Worm (Caenorhabditis elegans) whole organism, dauer: ENCODE results near the gene M05D6.9.

Experiments used
- unc-62 ChIP-seq: sonication (generic microtip); optimal IDR thresholded peaks from 2 replicates; lab custom pipeline; 2017; ENCODE audit warnings: missing biosample characterization, missing genetic modification reagents, missing genetic modification characterization

M05D6.9 gene

DNA sequence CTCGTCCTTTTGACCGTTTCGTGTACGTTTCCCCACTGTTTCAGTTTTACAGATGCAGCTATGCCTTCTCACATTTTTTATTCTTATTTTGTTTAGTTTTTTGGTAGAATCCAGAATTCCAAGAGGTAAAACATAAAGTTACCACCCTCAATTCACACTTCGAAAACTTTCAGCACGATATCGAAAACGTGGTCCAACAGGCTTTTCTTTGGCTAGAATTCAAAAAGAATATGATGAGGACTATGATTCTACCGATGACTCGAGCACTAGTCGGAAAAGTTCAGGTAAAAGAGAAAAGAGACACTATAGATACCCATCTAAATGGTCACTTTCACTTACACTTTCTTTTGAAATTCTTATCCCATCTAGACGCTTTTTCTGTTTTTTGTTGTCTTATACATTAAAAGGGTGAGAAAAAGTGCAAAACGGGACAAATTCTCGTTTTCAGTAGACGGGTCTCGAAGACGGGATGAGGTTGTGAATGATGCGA is at the start of gene M05D6.9:
Gene M05D6.9, plus strand, starts transcription at position 51 of the 490 bp plus-strand sequence.
- no peak for TF ChIP-seq unc-62 (GFP tag; lab: Kevin White, UChicago)

ce11 chrII:8446731-8447130 is 47.3 kb upstream of the M05D6.9 start, which contains the start of gene cut-3:
Gene cut-3 (minus strand): TSS chrII:8446831.
- no peak for TF ChIP-seq unc-62 (GFP tag; lab: Kevin White, UChicago)

DNA sequence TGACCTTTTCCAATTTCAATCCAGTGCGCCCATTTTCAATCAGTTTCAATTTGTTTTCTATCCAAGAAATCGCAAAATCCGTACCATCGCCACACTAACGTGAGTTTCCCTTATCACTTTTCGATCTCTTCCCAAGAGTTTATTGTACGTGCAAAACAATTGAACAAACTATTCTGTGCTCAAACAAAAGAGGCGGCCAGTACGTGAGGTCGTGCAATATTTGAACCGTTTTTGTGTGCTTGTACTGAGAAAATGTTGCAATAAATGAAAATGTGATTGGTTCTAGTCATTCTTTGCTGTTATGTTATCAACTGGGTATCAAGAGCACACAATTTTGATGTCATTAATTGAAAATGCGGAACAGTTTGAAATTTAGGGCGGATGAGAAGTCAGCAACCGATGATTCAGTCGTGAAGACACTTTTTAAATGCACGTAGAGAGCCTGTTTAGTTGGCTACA is 44.4 kb upstream of the M05D6.9 start, which contains the start of gene F22B5.4:
Gene F22B5.4, plus strand, starts transcription at position 51 of the 459 bp plus-strand sequence.
- TF ChIP-seq unc-62 (GFP tag; lab: Kevin White, UChicago), result no peak

- TF ChIP-seq unc-62 (GFP tag; lab: Kevin White, UChicago), result no peak
Observed at ce11 chrII:8450750-8451149, 43.3 kb upstream of the M05D6.9 start.

DNA sequence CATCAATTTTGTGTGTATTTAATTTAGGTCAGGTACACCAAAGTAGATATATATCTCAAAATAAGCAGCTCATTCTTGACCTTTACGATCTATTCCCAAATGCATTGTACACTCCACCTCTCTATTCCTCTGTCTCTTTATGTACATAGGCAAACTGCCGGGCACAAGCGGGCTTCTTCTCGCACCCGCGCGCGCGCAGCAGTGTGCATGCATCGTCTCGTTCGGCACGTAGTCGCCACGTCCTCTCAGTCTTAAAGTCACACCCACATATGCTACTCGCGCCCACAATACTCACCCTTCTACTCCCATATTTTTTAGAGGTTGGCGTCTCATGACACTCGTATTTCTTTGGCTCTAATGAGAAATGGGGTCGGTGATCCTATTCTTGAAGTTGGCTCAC is 42.7 kb upstream of the M05D6.9 start:
- no peak for TF ChIP-seq unc-62 (GFP tag; lab: Kevin White, UChicago)

ce11 chrII:8454513-8454912 is 39.6 kb upstream of the M05D6.9 start, which contains the start of gene F22B5.5:
Gene F22B5.5 (minus strand): TSS chrII:8454613.
- no peak for TF ChIP-seq unc-62 (GFP tag; lab: Kevin White, UChicago)

DNA sequence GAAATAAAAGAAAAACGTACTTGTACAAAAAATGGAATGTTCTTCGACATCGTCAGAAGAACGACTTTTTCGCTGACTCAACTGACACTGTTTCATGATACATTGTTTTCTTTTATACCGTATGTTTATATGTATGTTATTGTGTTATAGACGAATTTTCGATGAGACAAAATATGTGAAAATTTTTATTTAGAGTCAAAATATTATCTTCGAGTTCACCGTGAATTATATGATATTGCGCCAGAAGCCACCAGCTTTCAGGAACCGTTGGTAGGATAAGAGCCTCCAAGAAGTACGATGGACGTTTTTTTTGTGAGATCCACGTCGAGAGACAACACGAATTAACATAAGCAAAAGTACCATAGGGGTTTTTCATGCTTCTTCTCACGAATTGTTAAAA is 38.0 kb upstream of the M05D6.9 start, which contains the start of gene F22B5.6:
Gene F22B5.6, minus strand, starts transcription at position 101 of the 400 bp plus-strand sequence.
- TF ChIP-seq unc-62 (GFP tag; lab: Kevin White, UChicago), result no peak

DNA sequence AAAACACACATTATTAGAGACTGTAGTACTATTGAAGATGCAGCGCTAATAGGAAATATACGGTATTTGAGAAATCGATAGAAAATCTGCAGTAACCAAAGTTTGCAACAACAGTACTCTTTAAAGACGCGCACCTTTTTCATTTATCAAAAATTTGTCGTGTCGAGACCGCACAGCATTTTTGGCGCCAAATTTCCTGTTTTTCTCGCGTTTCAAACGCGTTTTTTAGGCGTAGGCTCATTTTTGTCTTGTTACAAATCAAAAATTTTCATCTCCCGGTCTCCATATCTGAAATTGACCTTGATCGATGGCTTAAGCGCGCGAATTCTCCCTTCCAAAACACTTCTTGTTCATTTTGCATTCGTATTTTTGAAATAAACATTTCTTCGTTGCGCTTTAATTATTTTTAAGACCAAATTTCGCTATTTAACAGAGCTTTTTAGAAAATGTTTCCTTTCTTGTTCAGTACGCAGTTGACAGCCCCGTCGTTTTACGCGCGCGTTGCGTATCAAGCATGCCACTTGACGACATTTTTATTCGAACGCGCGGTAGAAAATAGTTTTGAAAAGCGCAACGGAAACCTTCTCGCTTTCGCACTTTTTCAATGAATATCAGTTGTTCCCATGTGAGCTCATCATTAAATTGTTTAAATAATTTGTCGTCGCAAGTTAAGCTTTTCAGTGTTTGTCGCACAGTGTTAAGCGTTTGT is 37.2 kb upstream of the M05D6.9 start:
- no peak for TF ChIP-seq unc-62 (GFP tag; lab: Kevin White, UChicago)

- no peak for TF ChIP-seq unc-62 (GFP tag; lab: Kevin White, UChicago)
Observed at ce11 chrII:8457438-8457837, 36.6 kb upstream of the M05D6.9 start, which contains the start of gene zyg-9. Gene zyg-9 (plus strand): TSS chrII:8457818.

- no peak for TF ChIP-seq unc-62 (GFP tag; lab: Kevin White, UChicago)
Observed at ce11 chrII:8464448-8464898, 29.6 kb upstream of the M05D6.9 start, which contains the start of gene fars-3. Gene fars-3 (plus strand): TSS chrII:8464848.

ce11 chrII:8466874-8467273 is 27.2 kb upstream of the M05D6.9 start, which contains the start of gene F22B5.10:
Gene F22B5.10 (plus strand): TSS chrII:8467174.
- TF ChIP-seq unc-62 (GFP tag; lab: Kevin White, UChicago), result no peak

DNA sequence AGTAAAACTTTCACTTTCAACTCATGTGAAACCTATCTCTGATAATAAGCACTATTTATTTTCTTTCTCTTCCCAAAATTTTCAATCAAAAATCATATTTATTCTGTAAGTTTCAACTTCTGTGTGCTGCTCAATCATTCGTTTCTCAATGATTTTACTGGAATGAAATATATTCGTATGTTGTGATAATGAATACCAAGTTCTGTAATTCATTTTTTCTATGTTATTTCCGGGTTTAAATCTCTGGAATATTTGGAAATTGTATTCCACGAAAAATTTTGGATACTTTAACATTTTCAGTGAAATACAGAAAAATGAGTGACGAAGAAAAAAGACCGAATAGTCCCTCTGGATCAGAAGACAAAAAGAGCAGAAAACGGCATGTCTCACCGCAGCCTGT is 26.3 kb upstream of the M05D6.9 start, which contains the start of gene M05D6.2:
Gene M05D6.2, plus strand, starts transcription at position 301 of the 400 bp plus-strand sequence.
- no peak for TF ChIP-seq unc-62 (GFP tag; lab: Kevin White, UChicago)

ce11 chrII:8471139-8471538 is 22.9 kb upstream of the M05D6.9 start, which contains the start of gene M05D6.8:
Gene M05D6.8 (minus strand): TSS chrII:8471239.
- TF ChIP-seq unc-62 (GFP tag; lab: Kevin White, UChicago), result no peak

- no peak for TF ChIP-seq unc-62 (GFP tag; lab: Kevin White, UChicago)
Observed at ce11 chrII:8472916-8473315, 21.2 kb upstream of the M05D6.9 start.

ce11 chrII:8475306-8475822 is 18.7 kb upstream of the M05D6.9 start, which contains the start of the genes M05D6.1 and M05D6.3:
Gene M05D6.1 (minus strand): TSS chrII:8475406.
Gene M05D6.3 (plus strand): TSS chrII:8475772.
- no peak for TF ChIP-seq unc-62 (GFP tag; lab: Kevin White, UChicago)

DNA sequence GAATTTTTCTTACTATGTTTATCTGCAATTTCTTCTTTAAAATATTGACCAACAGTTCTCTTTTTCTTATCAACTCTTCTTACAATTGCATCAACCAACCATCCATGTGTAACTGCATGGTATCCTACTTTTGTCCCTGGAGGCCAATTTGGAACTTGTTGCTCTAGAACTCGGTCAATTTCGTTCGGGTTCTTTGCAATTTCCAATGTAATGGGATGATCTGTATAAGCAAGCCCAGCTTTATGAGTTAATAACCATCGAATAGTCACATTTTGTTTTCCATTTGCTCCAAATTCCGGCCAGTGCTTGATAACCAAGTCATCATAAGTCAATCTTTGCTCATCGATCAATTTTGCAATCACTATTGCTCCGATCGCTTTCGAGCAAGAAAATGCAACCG is 14.7 kb upstream of the M05D6.9 start:
- no peak for TF ChIP-seq unc-62 (GFP tag; lab: Kevin White, UChicago)
